Worm (Caenorhabditis elegans) whole organism, L4/young adult: ENCODE measurements around the gene F07E5.5.

Experiments
- W03F9.2 ChIP-seq: fragments of 150-350 bp; optimal IDR thresholded peaks from 2 replicates; lab custom pipeline; 2014; ENCODE audit warnings: missing biosample characterization, missing genetic modification characterization
- him-1 ChIP-seq: sonication (generic microtip); optimal IDR thresholded peaks from 2 replicates; lab custom pipeline; 2016; ENCODE audit warnings: missing genotype, missing genetic modification reagents, missing genetic modification characterization, missing compliant biosample characterization

DNA sequence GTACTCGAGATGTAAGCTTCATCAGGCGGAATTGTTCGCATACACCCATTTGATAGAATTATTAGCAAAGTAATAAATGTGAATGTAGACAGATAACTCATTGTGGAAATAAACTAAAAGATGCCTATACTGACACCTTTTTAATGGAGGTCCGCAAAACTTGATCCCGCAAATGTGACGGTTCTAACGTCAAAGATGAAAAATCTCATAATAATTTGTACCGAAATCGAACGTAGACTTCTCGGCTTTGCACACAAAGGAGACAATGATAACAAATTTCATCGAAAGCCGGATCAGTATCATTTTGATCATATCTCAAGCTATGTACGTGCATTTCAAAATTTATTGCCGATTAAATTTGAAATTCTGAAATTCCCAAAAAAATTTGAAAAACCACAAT, 49.4 kb upstream of the F07E5.5 start, which contains the start of gene R52.4:
- TF ChIP-seq him-1 (no peak), W03F9.2 (tag; lab: Kevin White, UChicago) (no peak)
